Worm (Caenorhabditis elegans) whole organism, young adult: ENCODE data around the gene F35G12.7.

Experiments used
- B0336.3 ChIP-seq: fragments of 200-800 bp; sonication (Bioruptor generic); IDR thresholded peaks from 2 replicates; pipeline ENCODE4 v1.3.6; 2022; ENCODE audit warnings: missing genetic modification characterization, missing compliant biosample characterization
- C06A6.2 ChIP-seq: fragments of 200-800 bp; sonication (Bioruptor generic); conservative IDR thresholded peaks from 2 replicates; pipeline ENCODE4 v1.3.6; 2022; ENCODE audit warnings: missing genetic modification characterization, missing compliant biosample characterization
- C17E4.6 ChIP-seq: fragments of 200-800 bp; sonication (Bioruptor generic); IDR thresholded peaks from 2 replicates; pipeline ENCODE4 v1.3.6; 2022; ENCODE audit warnings: missing genetic modification reagents, missing genetic modification characterization, missing compliant biosample characterization
- F37B4.10 ChIP-seq: fragments of 200-800 bp; sonication (Bioruptor generic); IDR thresholded peaks from 2 replicates; pipeline ENCODE4 v1.3.6; 2022; ENCODE audit warnings: missing genetic modification characterization, missing compliant biosample characterization
- K12H6.12 ChIP-seq: fragments of 200-800 bp; sonication (Bioruptor generic); optimal IDR thresholded peaks from 2 replicates; lab custom pipeline; 2018; ENCODE audit warnings: mild to moderate bottlenecking, missing genetic modification characterization, missing compliant biosample characterization
- T07F8.4 ChIP-seq: sonication (generic microtip); optimal IDR thresholded peaks from 2 replicates; lab custom pipeline; 2016; ENCODE audit warnings: mild to moderate bottlenecking, missing genetic modification characterization, moderate library complexity, missing compliant biosample characterization
- Y67H2A.10 ChIP-seq: fragments of 200-800 bp; sonication (Bioruptor generic); conservative IDR thresholded peaks from 2 replicates; pipeline ENCODE4 v1.3.6; 2022; ENCODE audit warnings: missing genetic modification reagents, missing genetic modification characterization, missing compliant biosample characterization
- aptf-2 ChIP-seq: fragments of 200-800 bp; sonication (Bioruptor generic); conservative IDR thresholded peaks from 2 replicates; pipeline ENCODE4 v1.3.6; 2022; ENCODE audit warnings: missing genetic modification reagents, missing genetic modification characterization, missing compliant biosample characterization
- aptf-3 ChIP-seq: fragments of 200-800 bp; sonication (Bioruptor generic); IDR thresholded peaks from 2 replicates; pipeline ENCODE4 v1.3.6; 2022; ENCODE audit warnings: missing genetic modification characterization, missing compliant biosample characterization
- atf-7 ChIP-seq: sonication (generic microtip); optimal IDR thresholded peaks from 2 replicates; lab custom pipeline; 2017; ENCODE audit warnings: mild to moderate bottlenecking, missing genetic modification characterization, missing compliant biosample characterization
- athp-1 ChIP-seq: sonication (generic microtip); optimal IDR thresholded peaks from 2 replicates; lab custom pipeline; 2017; ENCODE audit warnings: mild to moderate bottlenecking, missing genetic modification characterization, missing compliant biosample characterization
- attf-5 ChIP-seq: fragments of 200-800 bp; sonication (Bioruptor generic); optimal IDR thresholded peaks from 2 replicates; lab custom pipeline; 2018; ENCODE audit warnings: mild to moderate bottlenecking, missing genetic modification characterization, missing compliant biosample characterization
- attf-6 ChIP-seq: fragments of 200-800 bp; sonication (Bioruptor generic); IDR thresholded peaks from 2 replicates; pipeline ENCODE4 v1.3.6; 2022; ENCODE audit warnings: missing genetic modification reagents, missing genetic modification characterization, missing compliant biosample characterization
- cebp-1 ChIP-seq, 2 experiments: fragments of 200-800 bp in 1 of 2; sonication (Bioruptor generic) in 1 of 2; sonication (generic microtip) in 1 of 2; IDR thresholded peaks in 1 of 2; optimal IDR thresholded peaks in 1 of 2; 2 replicates each; pipeline versions ENCODE4 v1.3.6 to Lab custom; 2017 to 2022; ENCODE audit warnings: missing compliant biosample characterization in 2 of 2, missing genetic modification characterization in 2 of 2, mild to moderate bottlenecking in 1 of 2, missing genetic modification reagents in 1 of 2, moderate library complexity in 1 of 2
- ceh-91 ChIP-seq: fragments of 200-800 bp; sonication (Bioruptor generic); IDR thresholded peaks from 2 replicates; pipeline ENCODE4 v1.3.6; 2022; ENCODE audit warnings: missing genetic modification reagents, missing genetic modification characterization, missing compliant biosample characterization
- dox-1 ChIP-seq: fragments of 200-800 bp; sonication (Bioruptor generic); IDR thresholded peaks from 2 replicates; pipeline ENCODE4 v1.3.6; 2022; ENCODE audit warnings: missing genetic modification reagents, missing genetic modification characterization, missing compliant biosample characterization
- egrh-3 ChIP-seq: fragments of 200-800 bp; sonication (Bioruptor generic); IDR thresholded peaks from 2 replicates; pipeline ENCODE4 v1.3.6; 2022; ENCODE audit warnings: missing genetic modification reagents, missing genetic modification characterization, missing compliant biosample characterization
- him-1 ChIP-seq: sonication (generic microtip); optimal IDR thresholded peaks from 2 replicates; lab custom pipeline; 2016; ENCODE audit warnings: missing genotype, missing genetic modification reagents, missing genetic modification characterization, missing compliant biosample characterization
- hlh-26 ChIP-seq: fragments of 200-800 bp; sonication (Bioruptor generic); conservative IDR thresholded peaks from 2 replicates; pipeline ENCODE4 v1.3.6; 2022; ENCODE audit warnings: missing genetic modification reagents, missing genetic modification characterization, missing compliant biosample characterization
- hmg-1.2 ChIP-seq: fragments of 200-800 bp; sonication (Bioruptor generic); IDR thresholded peaks from 2 replicates; pipeline ENCODE4 v1.3.6; 2022; ENCODE audit warnings: missing genetic modification reagents, missing genetic modification characterization, missing compliant biosample characterization
- lag-1 ChIP-seq: fragments of 200-800 bp; sonication (Bioruptor generic); IDR thresholded peaks from 2 replicates; pipeline ENCODE4 v1.3.6; 2022; ENCODE audit warnings: missing genetic modification reagents, missing genetic modification characterization, missing compliant biosample characterization
- lin-35 ChIP-seq, 3 experiments: fragments of 150-350 bp in 2 of 3; sonication (generic microtip) in 1 of 3; optimal IDR thresholded peaks; 2 replicates each; lab custom pipeline; 2014 to 2018; ENCODE audit warnings: missing biosample characterization in 3 of 3, missing genetic modification characterization in 3 of 3, missing genetic modification reagents in 3 of 3
- lin-40 ChIP-seq: sonication (generic microtip); optimal IDR thresholded peaks from 2 replicates; lab custom pipeline; 2016; ENCODE audit warnings: missing genetic modification characterization, mild to moderate bottlenecking, missing compliant biosample characterization, missing genotype, missing genetic modification reagents
- lsl-1 ChIP-seq: fragments of 200-800 bp; sonication (Bioruptor generic); optimal IDR thresholded peaks from 2 replicates; lab custom pipeline; 2018; ENCODE audit warnings: mild to moderate bottlenecking, missing genetic modification characterization, moderate library complexity, missing compliant biosample characterization
- madf-8 ChIP-seq: fragments of 200-800 bp; sonication (Bioruptor generic); conservative IDR thresholded peaks from 2 replicates; pipeline ENCODE4 v1.3.6; 2022; ENCODE audit warnings: missing genetic modification reagents, missing genetic modification characterization, missing compliant biosample characterization
- mcd-1 ChIP-seq: fragments of 200-800 bp; sonication (Bioruptor generic); IDR thresholded peaks from 2 replicates; pipeline ENCODE4 v1.3.6; 2022; ENCODE audit warnings: missing genetic modification reagents, missing genetic modification characterization, missing compliant biosample characterization
- nfya-2 ChIP-seq: fragments of 200-800 bp; sonication (Bioruptor generic); IDR thresholded peaks from 2 replicates; pipeline ENCODE4 v1.3.6; 2022; ENCODE audit warnings: missing genetic modification reagents, missing genetic modification characterization, missing compliant biosample characterization
- nhr-80 ChIP-seq: sonication (generic microtip); optimal IDR thresholded peaks from 2 replicates; lab custom pipeline; 2016; ENCODE audit warnings: missing genetic modification characterization, missing compliant biosample characterization
- pbrm-1 ChIP-seq: fragments of 200-800 bp; sonication (Bioruptor generic); IDR thresholded peaks from 2 replicates; pipeline ENCODE4 v1.3.6; 2022; ENCODE audit warnings: missing genetic modification reagents, missing genetic modification characterization, missing compliant biosample characterization
- rec-8 ChIP-seq, 2 experiments: sonication (generic microtip); optimal IDR thresholded peaks; 2 replicates each; lab custom pipeline; 2016; ENCODE audit warnings: mild to moderate bottlenecking in 2 of 2, missing genetic modification characterization in 2 of 2, missing genetic modification reagents in 2 of 2, missing genotype in 2 of 2, missing biosample characterization in 1 of 2, missing compliant biosample characterization in 1 of 2, moderate library complexity in 1 of 2
- repo-1 ChIP-seq: sonication (generic microtip); optimal IDR thresholded peaks from 2 replicates; lab custom pipeline; 2017; ENCODE audit warnings: mild to moderate bottlenecking, missing genetic modification characterization, missing compliant biosample characterization
- snpc-1.1 ChIP-seq: sonication (generic microtip); optimal IDR thresholded peaks from 2 replicates; lab custom pipeline; 2017; ENCODE audit warnings: missing genetic modification characterization, mild to moderate bottlenecking, missing compliant biosample characterization, antibody characterized with exemption, moderate library complexity, missing genotype, missing genetic modification reagents; ENCODE audit not compliant: insufficient read depth
- snpc-1.3 ChIP-seq: sonication (generic microtip); optimal IDR thresholded peaks from 2 replicates; lab custom pipeline; 2017; ENCODE audit warnings: missing genetic modification characterization, mild to moderate bottlenecking, missing compliant biosample characterization, antibody characterized with exemption, moderate library complexity, missing genotype, missing genetic modification reagents; ENCODE audit not compliant: insufficient read depth
- snpc-4 ChIP-seq, 5 experiments: fragments of 150-350 bp in 1 of 5; sonication (generic microtip) in 4 of 5; optimal IDR thresholded peaks; 2 replicates each; lab custom pipeline; 2014 to 2018; ENCODE audit warnings: missing genetic modification characterization in 5 of 5, missing biosample characterization in 3 of 5, antibody characterized with exemption in 2 of 5, mild to moderate bottlenecking in 2 of 5, missing compliant biosample characterization in 2 of 5, missing genotype in 2 of 5, moderate library complexity in 2 of 5, missing genetic modification reagents in 1 of 5
- tbp1 ChIP-seq: fragments of 200-800 bp; sonication (Bioruptor generic); optimal IDR thresholded peaks from 2 replicates; lab custom pipeline; 2018; ENCODE audit warnings: mild to moderate bottlenecking, missing genetic modification characterization, missing compliant biosample characterization
- unc-130 ChIP-seq: sonication (generic microtip); optimal IDR thresholded peaks from 2 replicates; lab custom pipeline; 2016; ENCODE audit warnings: missing genetic modification reagents, missing genetic modification characterization, missing compliant biosample characterization
- unc-62 ChIP-seq: fragments of 150-350 bp; optimal IDR thresholded peaks from 2 replicates; lab custom pipeline; 2014; ENCODE audit warnings: missing biosample characterization, missing genetic modification reagents, missing genetic modification characterization
- xnd-1 ChIP-seq: sonication (generic microtip); optimal IDR thresholded peaks from 2 replicates; lab custom pipeline; 2016; ENCODE audit warnings: missing genotype, missing genetic modification reagents, missing genetic modification characterization, missing compliant biosample characterization
- zfh-2 ChIP-seq: fragments of 200-800 bp; sonication (Bioruptor generic); conservative IDR thresholded peaks from 2 replicates; pipeline ENCODE4 v1.3.6; 2022; ENCODE audit warnings: missing genetic modification reagents, missing genetic modification characterization, missing compliant biosample characterization
- ztf-22 ChIP-seq: fragments of 200-800 bp; sonication (Bioruptor generic); optimal IDR thresholded peaks from 2 replicates; lab custom pipeline; 2018; ENCODE audit warnings: mild to moderate bottlenecking, missing genetic modification characterization, moderate library complexity, missing compliant biosample characterization
- ztf-26 ChIP-seq: sonication (generic microtip); optimal IDR thresholded peaks from 2 replicates; lab custom pipeline; 2017; ENCODE audit warnings: missing genetic modification characterization, missing compliant biosample characterization

Gene F35G12.7

ce11 chrIII:4560393-4560890 lies 26.7 kb downstream of the F35G12.7 start:
- TF ChIP-seq mcd-1, result peak; percentile 50
- TF ChIP-seq ztf-26, result peak; percentile 16
- TF ChIP-seq ztf-22 (GFP tag; lab: Kevin White, UChicago), result peak; percentile 22
- TF ChIP-seq lin-40 (tag; lab: Kevin White, UChicago), result peak; percentile 68
- peak; percentile 72 for TF ChIP-seq pbrm-1
- TF ChIP-seq athp-1 (tag; lab: Kevin White, UChicago), result no peak
- no peak for TF ChIP-seq Y67H2A.10 (GFP tag; lab: Robert Waterston, UW)
- peak; percentile 71 for TF ChIP-seq dox-1 (GFP tag; lab: Robert Waterston, UW)
- 0 out of 2 replicates have a peak, but pooled peaks have one; percentile 49 for TF ChIP-seq C06A6.2
- no peak for TF ChIP-seq hlh-26 (GFP tag; lab: Robert Waterston, UW)
- no peak for TF ChIP-seq rec-8 (tag; optimal IDR thresholded peaks at IDR 0.05; lab: Kevin White, UChicago)
- TF ChIP-seq snpc-4 (GFP tag; optimal IDR thresholded peaks at IDR 0.05; lab: Kevin White, UChicago), result no peak
- peak in 2 of 4 experiments; percentile 6 to 10 for TF ChIP-seq snpc-4 (tag; optimal IDR thresholded peaks at IDR 0.05; lab: Kevin White, UChicago)
- TF ChIP-seq hmg-1.2 (GFP tag; lab: Robert Waterston, UW), result peak; percentile 94
- TF ChIP-seq unc-130 (GFP tag; lab: Kevin White, UChicago), result peak; percentile 3
- TF ChIP-seq nfya-2 (GFP tag; lab: Robert Waterston, UW), result no peak
- TF ChIP-seq K12H6.12 (tag; lab: Kevin White, UChicago), result peak; percentile 58
- peak; percentile 87 for TF ChIP-seq zfh-2 (GFP tag; lab: Robert Waterston, UW)
- TF ChIP-seq atf-7 (tag; lab: Kevin White, UChicago), result peak; percentile 72
- peak; percentile 64 for TF ChIP-seq B0336.3 (GFP tag; lab: Robert Waterston, UW)
- no peak for TF ChIP-seq attf-6
- no peak for TF ChIP-seq ceh-91 (GFP tag; lab: Robert Waterston, UW)
- no peak for TF ChIP-seq cebp-1 (GFP tag; IDR thresholded peaks at IDR 0.05; lab: Robert Waterston, UW)
- peak; percentile 53 for TF ChIP-seq cebp-1 (tag; optimal IDR thresholded peaks at IDR 0.05; lab: Kevin White, UChicago)
- no peak for TF ChIP-seq C17E4.6 (GFP tag; lab: Robert Waterston, UW)
- TF ChIP-seq T07F8.4 (tag; lab: Kevin White, UChicago), result no peak
- peak; percentile 35 for TF ChIP-seq attf-5 (GFP tag; lab: Kevin White, UChicago)
- TF ChIP-seq lin-35 (GFP tag; optimal IDR thresholded peaks at IDR 0.05; lab: Kevin White, UChicago), result peak in 1 of 3 experiments; percentile 36
- no peak for TF ChIP-seq madf-8 (GFP tag; lab: Robert Waterston, UW)
- TF ChIP-seq tbp1 (GFP tag; lab: Kevin White, UChicago), result peak; percentile 17
- TF ChIP-seq F37B4.10 (GFP tag; lab: Robert Waterston, UW), result no peak
- peak; percentile 70 for TF ChIP-seq nhr-80 (tag; lab: Kevin White, UChicago)

- peak; percentile 28 for TF ChIP-seq repo-1 (tag; lab: Kevin White, UChicago)
- TF ChIP-seq xnd-1 (tag; lab: Kevin White, UChicago), result no peak
These were observed 31.8 kb downstream of the F35G12.7 start for ce11 chrIII:4555345-4555744.

ce11 chrIII:4553316-4553715 lies 33.8 kb downstream of the F35G12.7 start, which contains the start of gene imph-1:
TSS of gene imph-1 (plus strand) at chrIII:4553616.
- no peak for TF ChIP-seq snpc-1.1 (tag; lab: Kevin White, UChicago)
- TF ChIP-seq aptf-2 (GFP tag; lab: Robert Waterston, UW), result no peak
- TF ChIP-seq lsl-1, result no peak
- no peak for TF ChIP-seq nfya-2 (GFP tag; lab: Robert Waterston, UW)
- TF ChIP-seq him-1, result no peak
- TF ChIP-seq aptf-3, result no peak
- no peak for TF ChIP-seq hmg-1.2 (GFP tag; lab: Robert Waterston, UW)
- no peak for TF ChIP-seq xnd-1 (tag; lab: Kevin White, UChicago)
- TF ChIP-seq egrh-3 (GFP tag; lab: Robert Waterston, UW), result no peak
- no peak for TF ChIP-seq lin-35 (GFP tag; optimal IDR thresholded peaks at IDR 0.05; lab: Kevin White, UChicago)
- no peak for TF ChIP-seq snpc-1.3 (tag; lab: Kevin White, UChicago)
- TF ChIP-seq lag-1 (GFP tag; lab: Robert Waterston, UW), result no peak
- TF ChIP-seq attf-6, result no peak
- TF ChIP-seq unc-62 (GFP tag; lab: Kevin White, UChicago), result no peak
